Worm (Caenorhabditis elegans) whole organism, mixed stage, embryonic: ENCODE data around the gene C08F11.7.
"Not testable (repeated sequence)": the region's sequence is repeated elsewhere in the genome, so short reads cannot be mapped to it uniquely, and the experiment has no call there.

ENCODE experiments used
- ceh-39 ChIP-seq: fragments of 150-350 bp; optimal IDR thresholded peaks from 2 replicates; lab custom pipeline; 2014; ENCODE audit warnings: missing biosample characterization, missing genetic modification characterization
- ces-1 ChIP-seq: fragments of 150-350 bp; optimal IDR thresholded peaks from 2 replicates; lab custom pipeline; 2014; ENCODE audit warnings: missing biosample characterization, missing genetic modification reagents, missing genetic modification characterization
- mls-2 ChIP-seq: sonication (generic microtip); optimal IDR thresholded peaks from 2 replicates; lab custom pipeline; 2016; ENCODE audit warnings: mild to moderate bottlenecking, missing genetic modification characterization, moderate library complexity, missing compliant biosample characterization
- nhr-237 ChIP-seq: fragments of 150-350 bp; optimal IDR thresholded peaks from 2 replicates; lab custom pipeline; 2014; ENCODE audit warnings: missing biosample characterization, missing genetic modification characterization
- nhr-28 ChIP-seq: fragments of 150-350 bp; optimal IDR thresholded peaks from 2 replicates; lab custom pipeline; 2014; ENCODE audit warnings: missing biosample characterization, missing genetic modification characterization
- nhr-76 ChIP-seq: sonication (generic microtip); optimal IDR thresholded peaks from 2 replicates; lab custom pipeline; 2017; ENCODE audit warnings: missing biosample characterization, missing genetic modification characterization
- snpc-4 ChIP-seq: fragments of 150-350 bp; optimal IDR thresholded peaks from 2 replicates; lab custom pipeline; 2014; ENCODE audit warnings: missing biosample characterization, missing genetic modification characterization
- unc-39 ChIP-seq: fragments of 150-350 bp; optimal IDR thresholded peaks from 2 replicates; lab custom pipeline; 2014; ENCODE audit warnings: missing biosample characterization, missing genetic modification characterization
- unc-62 ChIP-seq: fragments of 150-350 bp; optimal IDR thresholded peaks from 2 replicates; lab custom pipeline; 2014; ENCODE audit warnings: missing biosample characterization, missing genetic modification reagents, missing genetic modification characterization

DNA sequence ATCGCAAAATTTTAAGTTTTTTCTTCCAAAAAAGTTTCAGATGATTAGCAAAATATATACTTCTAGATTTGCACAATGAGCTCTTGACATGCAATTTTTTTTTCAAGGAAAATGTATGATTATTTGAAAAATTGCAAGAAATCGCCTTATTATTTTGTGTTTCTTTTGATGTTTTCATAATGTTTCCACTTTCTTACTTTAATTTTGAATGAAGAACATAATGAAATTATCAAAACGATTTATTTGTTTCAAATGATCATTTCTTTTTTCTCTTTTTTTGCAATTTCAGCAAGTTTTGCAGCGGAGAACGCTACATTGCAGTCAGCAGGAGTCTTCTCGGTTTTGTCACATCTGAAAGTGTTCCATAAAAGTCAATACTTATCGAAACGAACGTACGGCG is 14.9 kb downstream of the C08F11.7 start, which contains the start of gene Y45F10C.6:
- TF ChIP-seq nhr-28 (tag; lab: Kevin White, UChicago); ces-1 (GFP tag; lab: Kevin White, UChicago); nhr-237 (tag; lab: Kevin White, UChicago); unc-39 (tag; lab: Kevin White, UChicago); snpc-4 (tag; lab: Kevin White, UChicago); mls-2 (tag; lab: Kevin White, UChicago); unc-62 (GFP tag; lab: Kevin White, UChicago); nhr-76 (tag; lab: Kevin White, UChicago); ceh-39: not testable (repeated sequence)
